Worm (Caenorhabditis elegans) whole organism, L3 larva: ENCODE data around the gene C56G3.2.

Experiments used
- R02D3.7 ChIP-seq: fragments of 150-350 bp; optimal IDR thresholded peaks from 2 replicates; lab custom pipeline; 2014; ENCODE audit warnings: missing biosample characterization, missing genetic modification characterization
- ZK546.5 ChIP-seq: sonication (generic microtip); optimal IDR thresholded peaks from 2 replicates; lab custom pipeline; 2017; ENCODE audit warnings: missing biosample characterization, missing genetic modification characterization
- aly-2 ChIP-seq: fragments of 150-350 bp; optimal IDR thresholded peaks from 2 replicates; lab custom pipeline; 2014; ENCODE audit warnings: missing biosample characterization, missing genetic modification characterization
- ama-1 ChIP-seq: fragments of 150-350 bp; optimal IDR thresholded peaks from 2 replicates; lab custom pipeline; 2018
- ceh-16 ChIP-seq: sonication (generic microtip); optimal IDR thresholded peaks from 2 replicates; lab custom pipeline; 2017; ENCODE audit warnings: missing biosample characterization, missing genetic modification characterization
- ceh-28 ChIP-seq: fragments of 150-350 bp; optimal IDR thresholded peaks from 2 replicates; lab custom pipeline; 2014; ENCODE audit warnings: missing biosample characterization, missing genetic modification reagents, missing genetic modification characterization
- ceh-82 ChIP-seq: fragments of 150-350 bp; optimal IDR thresholded peaks from 2 replicates; lab custom pipeline; 2014; ENCODE audit warnings: missing biosample characterization, missing genetic modification characterization
- ceh-9 ChIP-seq: sonication (generic microtip); optimal IDR thresholded peaks from 2 replicates; lab custom pipeline; 2018; ENCODE audit warnings: missing biosample characterization, missing genetic modification characterization
- daf-12 ChIP-seq: fragments of 150-350 bp; optimal IDR thresholded peaks from 2 replicates; lab custom pipeline; 2014; ENCODE audit warnings: missing biosample characterization, missing genetic modification reagents, missing genetic modification characterization
- egl-27 ChIP-seq: sonication (generic microtip); optimal IDR thresholded peaks from 4 replicates; lab custom pipeline; 2017; ENCODE audit warnings: missing biosample characterization, missing genetic modification reagents, missing genetic modification characterization
- egl-5 ChIP-seq: fragments of 150-350 bp; optimal IDR thresholded peaks from 2 replicates; lab custom pipeline; 2017; ENCODE audit warnings: missing biosample characterization, missing genetic modification reagents, missing genetic modification characterization, inconsistent platforms
- elt-1 ChIP-seq: fragments of 150-350 bp; optimal IDR thresholded peaks from 2 replicates; lab custom pipeline; 2014; ENCODE audit warnings: missing biosample characterization, missing genetic modification characterization
- elt-2 ChIP-seq: sonication (generic microtip); optimal IDR thresholded peaks from 2 replicates; lab custom pipeline; 2016; ENCODE audit warnings: missing genetic modification reagents, mild to moderate bottlenecking, missing genetic modification characterization, missing compliant biosample characterization
- elt-3 ChIP-seq, 3 experiments: fragments of 150-350 bp in 1 of 3; sonication (generic microtip) in 2 of 3; optimal IDR thresholded peaks; 2 replicates in 2 of 3; 4 replicates in 1 of 3; lab custom pipeline; 2014 to 2017; ENCODE audit warnings: missing biosample characterization in 3 of 3, missing genetic modification characterization in 3 of 3
- eor-1 ChIP-seq, 2 experiments: fragments of 150-350 bp; optimal IDR thresholded peaks; 2 replicates each; lab custom pipeline; 2014 to 2018; ENCODE audit warnings: missing biosample characterization in 2 of 2, missing genetic modification characterization in 2 of 2
- fkh-10 ChIP-seq: sonication (generic microtip); optimal IDR thresholded peaks from 2 replicates; lab custom pipeline; 2017; ENCODE audit warnings: missing biosample characterization, missing genetic modification reagents, missing genetic modification characterization
- fkh-2 ChIP-seq: fragments of 150-350 bp; optimal IDR thresholded peaks from 2 replicates; lab custom pipeline; 2014; ENCODE audit warnings: missing biosample characterization, missing genetic modification reagents, missing genetic modification characterization
- fos-1 ChIP-seq: fragments of 150-350 bp; optimal IDR thresholded peaks from 2 replicates; lab custom pipeline; 2014; ENCODE audit warnings: missing biosample characterization, missing genetic modification characterization
- hmg-11 ChIP-seq: sonication (generic microtip); optimal IDR thresholded peaks from 2 replicates; lab custom pipeline; 2016; ENCODE audit warnings: missing genetic modification characterization, missing compliant biosample characterization
- jun-1 ChIP-seq: fragments of 150-350 bp; optimal IDR thresholded peaks from 2 replicates; lab custom pipeline; 2014; ENCODE audit warnings: missing biosample characterization, missing genetic modification reagents, missing genetic modification characterization
- lin-15B ChIP-seq: fragments of 150-350 bp; optimal IDR thresholded peaks from 2 replicates; lab custom pipeline; 2014; ENCODE audit warnings: missing biosample characterization, missing genetic modification characterization
- lin-39 ChIP-seq: fragments of 150-350 bp; optimal IDR thresholded peaks from 2 replicates; lab custom pipeline; 2018; ENCODE audit warnings: missing biosample characterization, missing genetic modification reagents, missing genetic modification characterization
- lsy-12 ChIP-seq: sonication (generic microtip); optimal IDR thresholded peaks from 2 replicates; lab custom pipeline; 2016; ENCODE audit warnings: mild to moderate bottlenecking, missing genetic modification characterization, missing compliant biosample characterization
- mdl-1 ChIP-seq: fragments of 150-350 bp; optimal IDR thresholded peaks from 2 replicates; lab custom pipeline; 2014; ENCODE audit warnings: missing biosample characterization, missing genetic modification characterization
- mml-1 ChIP-seq: fragments of 150-350 bp; sonication (generic microtip); optimal IDR thresholded peaks from 3 replicates; lab custom pipeline; 2014; ENCODE audit warnings: missing biosample characterization, missing genetic modification characterization
- nfya-1 ChIP-seq: sonication (generic microtip); optimal IDR thresholded peaks from 2 replicates; lab custom pipeline; 2017; ENCODE audit warnings: missing genetic modification characterization, mild to moderate bottlenecking, missing compliant biosample characterization, antibody characterized with exemption, moderate library complexity; ENCODE audit not compliant: insufficient read depth
- nhr-11 ChIP-seq: fragments of 150-350 bp; optimal IDR thresholded peaks from 2 replicates; lab custom pipeline; 2014; ENCODE audit warnings: missing biosample characterization, missing genetic modification characterization
- nhr-12 ChIP-seq: fragments of 150-350 bp; optimal IDR thresholded peaks from 2 replicates; lab custom pipeline; 2014; ENCODE audit warnings: missing biosample characterization, missing genetic modification characterization
- nhr-23 ChIP-seq: fragments of 150-350 bp; optimal IDR thresholded peaks from 2 replicates; lab custom pipeline; 2014; ENCODE audit warnings: missing biosample characterization, missing genetic modification reagents, missing genetic modification characterization
- nhr-237 ChIP-seq: fragments of 150-350 bp; optimal IDR thresholded peaks from 2 replicates; lab custom pipeline; 2014; ENCODE audit warnings: missing biosample characterization, missing genetic modification characterization
- nhr-25 ChIP-seq: sonication (generic microtip); optimal IDR thresholded peaks from 2 replicates; lab custom pipeline; 2017; ENCODE audit warnings: missing biosample characterization, missing genetic modification characterization
- nhr-28 ChIP-seq: fragments of 150-350 bp; optimal IDR thresholded peaks from 2 replicates; lab custom pipeline; 2014; ENCODE audit warnings: missing biosample characterization, missing genetic modification characterization
- nhr-43 ChIP-seq: sonication (generic microtip); optimal IDR thresholded peaks from 2 replicates; lab custom pipeline; 2016; ENCODE audit warnings: mild to moderate bottlenecking, missing genetic modification characterization, missing compliant biosample characterization; ENCODE audit not compliant: poor library complexity, severe bottlenecking
- nhr-67 ChIP-seq: fragments of 150-350 bp; optimal IDR thresholded peaks from 2 replicates; lab custom pipeline; 2014; ENCODE audit warnings: missing biosample characterization, missing genetic modification characterization
- nhr-76 ChIP-seq: fragments of 150-350 bp; sonication (generic microtip); optimal IDR thresholded peaks from 5 replicates; lab custom pipeline; 2014; ENCODE audit warnings: missing biosample characterization, missing genetic modification characterization
- nhr-77 ChIP-seq: fragments of 150-350 bp; optimal IDR thresholded peaks from 2 replicates; lab custom pipeline; 2014; ENCODE audit warnings: missing biosample characterization, missing genetic modification characterization
- pha-4 ChIP-seq: fragments of 150-350 bp; optimal IDR thresholded peaks from 2 replicates; lab custom pipeline; 2014; ENCODE audit warnings: missing biosample characterization, missing genetic modification reagents, missing genetic modification characterization
- pqm-1 ChIP-seq: fragments of 150-350 bp; optimal IDR thresholded peaks from 2 replicates; lab custom pipeline; 2017; ENCODE audit warnings: missing biosample characterization, missing genetic modification characterization, inconsistent platforms
- sea-2 ChIP-seq: fragments of 150-350 bp; sonication (generic microtip); optimal IDR thresholded peaks from 4 replicates; lab custom pipeline; 2014; ENCODE audit warnings: missing biosample characterization, missing genetic modification reagents, missing genetic modification characterization
- skn-1 ChIP-seq: fragments of 150-350 bp; optimal IDR thresholded peaks from 2 replicates; lab custom pipeline; 2014; ENCODE audit warnings: missing biosample characterization, missing genetic modification characterization
- snpc-4 ChIP-seq: fragments of 150-350 bp; optimal IDR thresholded peaks from 2 replicates; lab custom pipeline; 2014; ENCODE audit warnings: missing biosample characterization, missing genetic modification characterization
- tbx-2 ChIP-seq: sonication (generic microtip); optimal IDR thresholded peaks from 2 replicates; lab custom pipeline; 2016; ENCODE audit warnings: mild to moderate bottlenecking, missing genetic modification characterization, missing compliant biosample characterization
- unc-39 ChIP-seq: sonication (generic microtip); optimal IDR thresholded peaks from 4 replicates; lab custom pipeline; 2017; ENCODE audit warnings: missing biosample characterization, missing genetic modification characterization
- unc-62 ChIP-seq: fragments of 150-350 bp; sonication (generic microtip); optimal IDR thresholded peaks from 4 replicates; lab custom pipeline; 2014; ENCODE audit warnings: missing biosample characterization, missing genetic modification reagents, missing genetic modification characterization
- zag-1 ChIP-seq: fragments of 150-350 bp; optimal IDR thresholded peaks from 2 replicates; lab custom pipeline; 2014; ENCODE audit warnings: missing biosample characterization, missing genetic modification characterization
- ztf-11 ChIP-seq: fragments of 150-350 bp; optimal IDR thresholded peaks from 2 replicates; lab custom pipeline; 2014; ENCODE audit warnings: missing biosample characterization, missing genetic modification characterization
- ztf-4 ChIP-seq: fragments of 150-350 bp; optimal IDR thresholded peaks from 2 replicates; lab custom pipeline; 2014; ENCODE audit warnings: missing biosample characterization, missing genetic modification characterization

C56G3.2 gene

ce11 chrX:7330685-7331196 is 34.6 kb upstream of the C56G3.2 start, which contains the start of gene ttr-30:
TSS of gene ttr-30 (plus strand) at chrX:7330949.
- TF ChIP-seq elt-1 (tag; lab: Kevin White, UChicago) (peak; percentile 48), nhr-25 (tag; lab: Kevin White, UChicago) (peak; percentile 38), egl-27 (tag; lab: Kevin White, UChicago) (no peak), nhr-43 (tag; lab: Kevin White, UChicago) (no peak), nhr-23 (tag; lab: Kevin White, UChicago) (peak; percentile 75), skn-1 (tag; lab: Kevin White, UChicago) (no peak)

ce11 chrX:7334302-7334724 is 31.1 kb upstream of the C56G3.2 start, which contains the start of gene epg-7:
TSS of gene epg-7 (plus strand) at chrX:7334714.
- peak; percentile 56 for TF ChIP-seq unc-62 (GFP tag; lab: Kevin White, UChicago)
- peak; percentile 57 for TF ChIP-seq ama-1
- peak; percentile 77 for TF ChIP-seq mdl-1 (tag; lab: Kevin White, UChicago)
- peak; percentile 95 for TF ChIP-seq nfya-1 (tag; lab: Kevin White, UChicago)
- TF ChIP-seq snpc-4 = peak; percentile 66
- no peak for TF ChIP-seq sea-2
- peak; percentile 98 for TF ChIP-seq nhr-23 (tag; lab: Kevin White, UChicago)
- peak; percentile 15 for TF ChIP-seq zag-1 (tag; lab: Kevin White, UChicago)
- TF ChIP-seq nhr-77 (tag; lab: Kevin White, UChicago) = no peak
- no peak for TF ChIP-seq ceh-82 (tag; lab: Kevin White, UChicago)
- TF ChIP-seq unc-39 = no peak
- no peak for TF ChIP-seq aly-2 (tag; lab: Kevin White, UChicago)
- peak; percentile 70 for TF ChIP-seq skn-1 (tag; lab: Kevin White, UChicago)
- peak; percentile 96 for TF ChIP-seq nhr-25 (tag; lab: Kevin White, UChicago)
- peak; percentile 82 for TF ChIP-seq mml-1 (tag; lab: Kevin White, UChicago)
- TF ChIP-seq nhr-237 (tag; lab: Kevin White, UChicago) = no peak
- TF ChIP-seq eor-1 (tag; optimal IDR thresholded peaks at IDR 0.05; lab: Kevin White, UChicago) = no peak
- TF ChIP-seq nhr-12 (tag; lab: Kevin White, UChicago) = no peak
- TF ChIP-seq ztf-4 (tag; lab: Kevin White, UChicago) = peak; percentile 72
- peak; percentile 90 for TF ChIP-seq lsy-12 (tag; lab: Kevin White, UChicago)
- peak; percentile 79 for TF ChIP-seq lin-15B (tag; lab: Kevin White, UChicago)
- no peak for TF ChIP-seq ZK546.5 (tag; lab: Kevin White, UChicago)
- TF ChIP-seq lin-39 (tag; lab: Kevin White, UChicago) = peak; percentile 99
- peak; percentile 54 for TF ChIP-seq pqm-1 (tag; lab: Kevin White, UChicago)
- peak; percentile 96 for TF ChIP-seq jun-1 (tag; lab: Kevin White, UChicago)
- peak; percentile 92 for TF ChIP-seq nhr-43 (tag; lab: Kevin White, UChicago)
- peak; percentile 63 for TF ChIP-seq R02D3.7
- TF ChIP-seq fos-1 (tag; lab: Kevin White, UChicago) = peak; percentile 9
- TF ChIP-seq egl-5 (tag; lab: Kevin White, UChicago) = peak; percentile 96
- no peak for TF ChIP-seq daf-12 (tag; lab: Kevin White, UChicago)
- TF ChIP-seq elt-3 (tag; optimal IDR thresholded peaks at IDR 0.05; lab: Kevin White, UChicago) = peak in 1 of 3 experiments; percentile 69
- TF ChIP-seq fkh-2 (tag; lab: Kevin White, UChicago) = no peak
- TF ChIP-seq elt-2 (tag; lab: Kevin White, UChicago) = peak; percentile 85
- no peak for TF ChIP-seq nhr-67 (tag; lab: Kevin White, UChicago)
- no peak for TF ChIP-seq ceh-16
- peak; percentile 70 for TF ChIP-seq egl-27 (tag; lab: Kevin White, UChicago)
- peak; percentile 83 for TF ChIP-seq ceh-28 (tag; lab: Kevin White, UChicago)
- TF ChIP-seq fkh-10 = peak; percentile 3
- peak; percentile 91 for TF ChIP-seq tbx-2 (tag; lab: Kevin White, UChicago)
- peak; percentile 75 for TF ChIP-seq elt-1 (tag; lab: Kevin White, UChicago)
- peak; percentile 100 for TF ChIP-seq hmg-11 (tag; lab: Kevin White, UChicago)
- TF ChIP-seq nhr-28 (tag; lab: Kevin White, UChicago) = no peak
- TF ChIP-seq nhr-11 = peak; percentile 82
- no peak for TF ChIP-seq ztf-11 (tag; lab: Kevin White, UChicago)
- peak; percentile 60 for TF ChIP-seq nhr-76 (tag; lab: Kevin White, UChicago)
- TF ChIP-seq ceh-9 = no peak
- TF ChIP-seq pha-4 (tag; lab: Kevin White, UChicago) = peak; percentile 93
